Worm (Caenorhabditis elegans) whole organism, early embryonic: ENCODE data around the gene M02D8.6.

Experiments
- B0310.2 ChIP-seq: sonication (generic microtip); optimal IDR thresholded peaks from 2 replicates; lab custom pipeline; 2016; ENCODE audit warnings: mild to moderate bottlenecking, missing genetic modification characterization, missing compliant biosample characterization
- F13C5.2 ChIP-seq: sonication (generic microtip); optimal IDR thresholded peaks from 2 replicates; lab custom pipeline; 2017; ENCODE audit warnings: mild to moderate bottlenecking, missing genetic modification characterization, inconsistent platforms, missing compliant biosample characterization
- ama-1 ChIP-seq: fragments of 150-350 bp; optimal IDR thresholded peaks from 2 replicates; lab custom pipeline; 2014
- ceh-13 ChIP-seq: fragments of 200-800 bp; sonication (Bioruptor generic); optimal IDR thresholded peaks from 2 replicates; lab custom pipeline; 2018; ENCODE audit warnings: mild to moderate bottlenecking, missing genetic modification characterization, missing compliant biosample characterization
- ets-7 ChIP-seq: sonication (generic microtip); optimal IDR thresholded peaks from 2 replicates; lab custom pipeline; 2016; ENCODE audit warnings: missing genotype, missing genetic modification characterization, missing compliant biosample characterization
- flt-1 ChIP-seq: fragments of 200-800 bp; sonication (Bioruptor generic); IDR thresholded peaks from 2 replicates; pipeline ENCODE4 v1.3.6; 2022; ENCODE audit warnings: missing genetic modification characterization, missing compliant biosample characterization
- hmbx-1 ChIP-seq: sonication (generic microtip); optimal IDR thresholded peaks from 2 replicates; lab custom pipeline; 2016; ENCODE audit warnings: mild to moderate bottlenecking, missing genetic modification characterization, missing compliant biosample characterization
- hnd-1 ChIP-seq: sonication (generic microtip); optimal IDR thresholded peaks from 2 replicates; lab custom pipeline; 2016; ENCODE audit warnings: missing genetic modification characterization, missing compliant biosample characterization
- tbx-11 ChIP-seq: fragments of 200-800 bp; sonication (Bioruptor generic); IDR thresholded peaks from 2 replicates; pipeline ENCODE4 v1.3.6; 2022; ENCODE audit warnings: missing genetic modification characterization, missing compliant biosample characterization
- tbx-37 ChIP-seq: fragments of 200-800 bp; sonication (Bioruptor generic); conservative IDR thresholded peaks from 2 replicates; pipeline ENCODE4 v1.3.6; 2022; ENCODE audit warnings: missing genetic modification reagents, missing genetic modification characterization, missing compliant biosample characterization

- no peak for TF ChIP-seq tbx-11 (GFP tag; lab: Robert Waterston, UW)
- no peak for TF ChIP-seq flt-1 (GFP tag; lab: Robert Waterston, UW)
- no peak for TF ChIP-seq ets-7 (tag; lab: Kevin White, UChicago)
- TF ChIP-seq B0310.2 (tag; lab: Kevin White, UChicago) = no peak
- TF ChIP-seq ama-1 (lab: Kevin White, UChicago) = no peak
- no peak for TF ChIP-seq F13C5.2 (tag; lab: Kevin White, UChicago)
- no peak for TF ChIP-seq ceh-13 (GFP tag; lab: Kevin White, UChicago)
- TF ChIP-seq hmbx-1 (tag; lab: Kevin White, UChicago) = no peak
- no peak for TF ChIP-seq tbx-37 (GFP tag; lab: Robert Waterston, UW)
- no peak for TF ChIP-seq hnd-1 (tag; lab: Kevin White, UChicago)
Measured at ce11 chrX:8770316-8770715, 38.6 kb upstream of the M02D8.6 start.
